Worm (Caenorhabditis elegans): ENCODE results near the gene C05D11.1.

ce11 chrIII:6459820-6460219, 23.4 kb downstream of the C05D11.1 start, which contains the start of gene algn-1:
- TF ChIP-seq lin-15B (tag; optimal IDR thresholded peaks at IDR 0.05) (no peak), pag-3 (tag; optimal IDR thresholded peaks at IDR 0.05; ENCODE audit: borderline replicate concordance, insufficient read depth) (no peak), mdl-1 (tag; optimal IDR thresholded peaks at IDR 0.05) (no peak)

Data from whole organism, L1 larva.